Worm (Caenorhabditis elegans) whole organism, midembryonic: Measurements from ENCODE around the gene mnp-1.

Source experiments
- T22C8.4 ChIP-seq: fragments of 200-800 bp; sonication (Bioruptor generic); IDR thresholded peaks from 2 replicates; pipeline ENCODE4 v1.3.6; 2022; ENCODE audit warnings: missing genetic modification characterization, missing compliant biosample characterization
- cog-1 ChIP-seq: sonication (generic microtip); optimal IDR thresholded peaks from 2 replicates; lab custom pipeline; 2016; ENCODE audit warnings: missing genetic modification characterization, missing compliant biosample characterization
- flt-1 ChIP-seq: fragments of 200-800 bp; sonication (Bioruptor generic); IDR thresholded peaks from 2 replicates; pipeline ENCODE4 v1.3.6; 2022; ENCODE audit warnings: missing genetic modification characterization, missing compliant biosample characterization
- klf-2 ChIP-seq: fragments of 200-800 bp; sonication (Bioruptor generic); conservative IDR thresholded peaks from 2 replicates; pipeline ENCODE4 v1.3.6; 2022; ENCODE audit warnings: missing genetic modification reagents, missing genetic modification characterization, missing compliant biosample characterization
- med-1 ChIP-seq: sonication (generic microtip); optimal IDR thresholded peaks from 2 replicates; lab custom pipeline; 2017; ENCODE audit warnings: missing genetic modification characterization, mild to moderate bottlenecking, missing compliant biosample characterization, antibody characterized with exemption, missing genetic modification reagents; ENCODE audit not compliant: insufficient read depth
- ref-1 ChIP-seq: fragments of 200-800 bp; sonication (Bioruptor generic); conservative IDR thresholded peaks from 2 replicates; pipeline ENCODE4 v1.3.6; 2022; ENCODE audit warnings: missing genetic modification reagents, missing genetic modification characterization, missing compliant biosample characterization
- tab-1 ChIP-seq: fragments of 200-800 bp; sonication (Bioruptor generic); IDR thresholded peaks from 2 replicates; pipeline ENCODE4 v1.3.6; 2022; ENCODE audit warnings: missing genetic modification characterization, missing compliant biosample characterization
- ztf-23 ChIP-seq: fragments of 200-800 bp; sonication (Bioruptor generic); IDR thresholded peaks from 2 replicates; pipeline ENCODE4 v1.3.6; 2022; ENCODE audit warnings: missing genetic modification reagents, missing genetic modification characterization, missing compliant biosample characterization
- ztf-29 ChIP-seq: fragments of 200-800 bp; sonication (Bioruptor generic); IDR thresholded peaks from 2 replicates; pipeline ENCODE4 v1.3.6; 2022; ENCODE audit warnings: missing genetic modification reagents, missing genetic modification characterization, missing compliant biosample characterization

The mnp-1 gene

ce11 chrIII:4357438-4357837 is 1.0 kb downstream of the mnp-1 start:
- TF ChIP-seq med-1 (GFP tag; lab: Kevin White, UChicago) (no peak), tab-1 (no peak), ztf-29 (GFP tag; lab: Robert Waterston, UW) (no peak), T22C8.4 (no peak), ref-1 (GFP tag; lab: Robert Waterston, UW) (no peak), ztf-23 (GFP tag; lab: Robert Waterston, UW) (no peak), klf-2 (no peak)

- no peak for TF ChIP-seq flt-1 (GFP tag; lab: Robert Waterston, UW)
- TF ChIP-seq klf-2: no peak
- TF ChIP-seq med-1 (GFP tag; lab: Kevin White, UChicago): no peak
- no peak for TF ChIP-seq ztf-23 (GFP tag; lab: Robert Waterston, UW)
- no peak for TF ChIP-seq cog-1 (tag; lab: Kevin White, UChicago)
- TF ChIP-seq ztf-29 (GFP tag; lab: Robert Waterston, UW): no peak
- TF ChIP-seq T22C8.4: no peak
- no peak for TF ChIP-seq tab-1
- no peak for TF ChIP-seq ref-1 (GFP tag; lab: Robert Waterston, UW)
Observed at ce11 chrIII:4358345-4358744, 2.0 kb downstream of the mnp-1 start.

ce11 chrIII:4359208-4359607 is 2.8 kb downstream of the mnp-1 start:
- TF ChIP-seq klf-2 (no peak), tab-1 (no peak), ztf-23 (GFP tag; lab: Robert Waterston, UW) (no peak), ref-1 (GFP tag; lab: Robert Waterston, UW) (no peak), med-1 (GFP tag; lab: Kevin White, UChicago) (no peak), cog-1 (tag; lab: Kevin White, UChicago) (no peak), ztf-29 (GFP tag; lab: Robert Waterston, UW) (no peak), T22C8.4 (no peak), flt-1 (GFP tag; lab: Robert Waterston, UW) (no peak)

ce11 chrIII:4359900-4360299 is 3.5 kb downstream of the mnp-1 start:
- no peak for TF ChIP-seq ztf-23 (GFP tag; lab: Robert Waterston, UW)
- TF ChIP-seq flt-1 (GFP tag; lab: Robert Waterston, UW): no peak
- TF ChIP-seq ref-1 (GFP tag; lab: Robert Waterston, UW): no peak
- no peak for TF ChIP-seq tab-1
- no peak for TF ChIP-seq klf-2
- no peak for TF ChIP-seq ztf-29 (GFP tag; lab: Robert Waterston, UW)
- TF ChIP-seq T22C8.4: no peak
- TF ChIP-seq cog-1 (tag; lab: Kevin White, UChicago): no peak
- no peak for TF ChIP-seq med-1 (GFP tag; lab: Kevin White, UChicago)

- TF ChIP-seq cog-1 (tag; lab: Kevin White, UChicago) (no peak), flt-1 (GFP tag; lab: Robert Waterston, UW) (0 out of 2 replicates have a peak, but pooled peaks have one; percentile 6), T22C8.4 (no peak), ztf-29 (GFP tag; lab: Robert Waterston, UW) (no peak)
Observed at ce11 chrIII:4362332-4362731, 5.9 kb downstream of the mnp-1 start.

- no peak for TF ChIP-seq cog-1 (tag; lab: Kevin White, UChicago)
- no peak for TF ChIP-seq flt-1 (GFP tag; lab: Robert Waterston, UW)
- TF ChIP-seq ref-1 (GFP tag; lab: Robert Waterston, UW): no peak
- TF ChIP-seq tab-1: no peak
- TF ChIP-seq ztf-29 (GFP tag; lab: Robert Waterston, UW): no peak
- no peak for TF ChIP-seq med-1 (GFP tag; lab: Kevin White, UChicago)
- TF ChIP-seq klf-2: no peak
- TF ChIP-seq ztf-23 (GFP tag; lab: Robert Waterston, UW): no peak
- TF ChIP-seq T22C8.4: no peak
Observed at ce11 chrIII:4364974-4365373, 8.6 kb downstream of the mnp-1 start, which contains the start of gene ckb-1. TSS of gene ckb-1 (plus strand) at chrIII:4365274.

ce11 chrIII:4367649-4368048 is 11.3 kb downstream of the mnp-1 start, which contains the start of gene ckb-2:
TSS of gene ckb-2 (plus strand) at chrIII:4367949.
- no peak for TF ChIP-seq ref-1 (GFP tag; lab: Robert Waterston, UW)
- no peak for TF ChIP-seq med-1 (GFP tag; lab: Kevin White, UChicago)
- TF ChIP-seq flt-1 (GFP tag; lab: Robert Waterston, UW): no peak
- TF ChIP-seq tab-1: no peak
- no peak for TF ChIP-seq T22C8.4
- TF ChIP-seq ztf-23 (GFP tag; lab: Robert Waterston, UW): no peak
- no peak for TF ChIP-seq cog-1 (tag; lab: Kevin White, UChicago)
- no peak for TF ChIP-seq ztf-29 (GFP tag; lab: Robert Waterston, UW)

ce11 chrIII:4369381-4369809 is 13.0 kb downstream of the mnp-1 start:
- peak; percentile 85 for TF ChIP-seq ztf-23 (GFP tag; lab: Robert Waterston, UW)
- peak; percentile 27 for TF ChIP-seq cog-1 (tag; lab: Kevin White, UChicago)
- TF ChIP-seq ref-1 (GFP tag; lab: Robert Waterston, UW): peak; percentile 63
- TF ChIP-seq klf-2: 0 out of 2 replicates have a peak, but pooled peaks have one; percentile 62
- peak; percentile 93 for TF ChIP-seq flt-1 (GFP tag; lab: Robert Waterston, UW)
- TF ChIP-seq T22C8.4: peak; percentile 66; the same call in 1 of the 2 replicates
- 0 out of 2 replicates have a peak, but pooled peaks have one; percentile 56 for TF ChIP-seq ztf-29 (GFP tag; lab: Robert Waterston, UW)
- peak; percentile 87 for TF ChIP-seq tab-1

ce11 chrIII:4370585-4370984 is 14.2 kb downstream of the mnp-1 start, which contains the start of gene ckb-3:
TSS of gene ckb-3 (plus strand) at chrIII:4370885.
- TF ChIP-seq ztf-29 (GFP tag; lab: Robert Waterston, UW) (no peak), ref-1 (GFP tag; lab: Robert Waterston, UW) (no peak), tab-1 (no peak), flt-1 (GFP tag; lab: Robert Waterston, UW) (no peak), ztf-23 (GFP tag; lab: Robert Waterston, UW) (no peak), T22C8.4 (no peak)

- no peak for TF ChIP-seq tab-1
- no peak for TF ChIP-seq med-1 (GFP tag; lab: Kevin White, UChicago)
- no peak for TF ChIP-seq cog-1 (tag; lab: Kevin White, UChicago)
- TF ChIP-seq flt-1 (GFP tag; lab: Robert Waterston, UW): no peak
- no peak for TF ChIP-seq klf-2
- no peak for TF ChIP-seq T22C8.4
- TF ChIP-seq ref-1 (GFP tag; lab: Robert Waterston, UW): no peak
- no peak for TF ChIP-seq ztf-29 (GFP tag; lab: Robert Waterston, UW)
- TF ChIP-seq ztf-23 (GFP tag; lab: Robert Waterston, UW): no peak
Observed at ce11 chrIII:4372894-4373293, 16.5 kb downstream of the mnp-1 start.
